Worm (Caenorhabditis elegans): ENCODE measurements around the gene nhr-225.

DNA sequence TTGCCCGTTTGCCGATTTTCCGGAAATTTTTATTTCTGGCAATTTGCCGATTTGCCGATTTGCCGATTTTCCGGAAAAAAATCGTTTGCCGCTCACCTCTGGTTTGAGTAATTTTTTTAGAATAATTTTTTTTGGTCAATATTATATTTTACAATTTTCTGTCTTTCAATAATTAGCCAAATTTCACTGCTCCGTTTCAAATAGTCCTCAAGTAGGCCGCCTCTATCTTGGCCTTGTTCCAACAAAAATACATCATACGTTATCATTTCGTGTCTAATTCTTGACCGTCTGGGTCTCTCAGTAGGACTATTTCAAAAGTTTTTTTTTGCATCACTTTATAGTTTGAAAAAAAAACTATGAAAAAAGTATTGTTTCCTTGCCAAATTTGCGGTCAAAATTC, 2.0 kb upstream of the nhr-225 start, which contains the start of gene nhr-115:
- TF ChIP-seq rcor-1 (GFP tag; IDR thresholded peaks at IDR 0.05) (no peak), dpff-1 (tag; optimal IDR thresholded peaks at IDR 0.05) (no peak), bed-2 (GFP tag; IDR thresholded peaks at IDR 0.05) (no peak), dpl-1 (GFP tag; optimal IDR thresholded peaks at IDR 0.05) (no peak), dox-1 (GFP tag; IDR thresholded peaks at IDR 0.05) (no peak)
